Worm (Caenorhabditis elegans): ENCODE data around the gene T04F8.2.

DNA sequence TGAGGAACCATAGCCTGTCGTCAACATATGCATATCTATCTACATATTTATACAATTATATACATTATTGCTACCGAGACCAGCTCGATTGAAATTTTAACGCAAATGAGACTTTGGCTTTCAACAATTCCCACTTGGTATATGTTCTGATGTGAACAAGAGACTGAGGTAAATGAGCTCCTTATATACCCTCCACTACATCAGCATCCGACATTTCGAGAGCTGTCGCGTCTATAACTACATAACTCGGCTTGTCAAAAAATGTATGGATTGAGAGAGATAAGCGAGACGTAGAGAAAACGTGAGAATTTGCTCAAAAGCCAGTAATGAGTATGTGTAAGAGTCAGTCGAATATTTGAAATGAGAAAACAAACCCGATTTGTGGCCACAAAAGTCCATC lies 32.9 kb downstream of the T04F8.2 start:
- TF ChIP-seq mep-1 (tag; optimal IDR thresholded peaks at IDR 0.05) (no peak), lin-15B (tag; optimal IDR thresholded peaks at IDR 0.05) (no peak), ama-1 (optimal IDR thresholded peaks at IDR 0.05) (no peak), aha-1 (tag) (no peak), nhr-76 (tag; optimal IDR thresholded peaks at IDR 0.05) (no peak), fos-1 (tag; optimal IDR thresholded peaks at IDR 0.05) (no peak), aly-2 (tag; optimal IDR thresholded peaks at IDR 0.05) (no peak), F49E8.2 (tag; optimal IDR thresholded peaks at IDR 0.05; ENCODE audit: borderline replicate concordance) (no peak)
